Fruit fly (Drosophila melanogaster): ENCODE measurements around the gene Svip.

DNA sequence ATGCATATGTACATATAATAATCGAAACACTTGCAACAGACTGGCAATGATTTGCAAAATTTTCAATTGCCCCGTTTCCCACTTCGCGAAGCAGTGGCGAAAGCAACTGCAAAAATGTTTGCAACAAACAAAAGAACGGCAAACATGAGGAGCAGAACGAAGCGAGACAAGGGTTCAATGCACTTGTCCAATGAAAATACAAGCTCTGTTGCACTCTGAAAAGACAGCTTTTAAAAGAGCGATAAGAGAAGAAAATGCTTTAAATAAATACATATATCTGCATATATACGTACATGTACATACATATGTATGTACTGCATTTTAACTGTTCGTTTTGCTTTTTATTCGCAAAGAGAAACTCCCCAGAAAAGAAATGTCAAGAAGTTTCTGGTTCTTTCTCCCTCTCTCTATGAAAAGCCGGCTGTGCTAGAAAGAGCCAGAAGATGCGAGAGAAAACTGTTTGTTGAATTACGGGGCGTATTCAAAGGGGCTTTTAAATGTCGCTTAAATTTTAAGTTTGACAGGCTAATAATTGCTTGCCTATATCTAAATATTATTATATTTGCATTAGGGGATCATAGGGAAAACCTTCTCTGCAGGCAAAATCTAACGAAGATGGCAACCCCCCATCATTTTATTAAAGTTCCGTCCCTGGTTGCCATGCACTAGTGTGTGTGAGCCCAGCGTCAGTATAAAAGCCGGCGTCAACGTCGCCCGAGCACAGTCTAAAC is 24.7 kb downstream of the Svip start, which contains the start of gene Hsp27:
- peak; percentile 90 for TF ChIP-seq aop (GFP tag; IDR thresholded peaks at IDR 0.05)
- peak; percentile 89 for TF ChIP-seq twi (tag; optimal IDR thresholded peaks at IDR 0.05)
- peak; percentile 96 for TF ChIP-seq wdn (GFP tag; IDR thresholded peaks at IDR 0.05)
- peak; percentile 96 for TF ChIP-seq jing (GFP tag; optimal IDR thresholded peaks at IDR 0.05)
- TF ChIP-seq br (optimal IDR thresholded peaks at IDR 0.05) = no peak
- TF ChIP-seq CG12155 (GFP tag; optimal IDR thresholded peaks at IDR 0.05) = peak; percentile 96
- TF ChIP-seq bcd (GFP tag; optimal IDR thresholded peaks at IDR 0.05) = peak; percentile 99
- TF ChIP-seq kay (GFP tag; optimal IDR thresholded peaks at IDR 0.05) = peak; percentile 97
- peak; percentile 66 for TF ChIP-seq CG12236 (GFP tag; optimal IDR thresholded peaks at IDR 0.05)
- TF ChIP-seq h (optimal IDR thresholded peaks at IDR 0.05) = no peak
- peak; percentile 92 for TF ChIP-seq CG9437 (GFP tag; optimal IDR thresholded peaks at IDR 0.05)
- TF ChIP-seq mirr (GFP tag; optimal IDR thresholded peaks at IDR 0.05) = peak; percentile 81
- peak; percentile 97 for TF ChIP-seq Abd-B (GFP tag; optimal IDR thresholded peaks at IDR 0.05)
- TF ChIP-seq Trl (optimal IDR thresholded peaks at IDR 0.05) = peak; percentile 22 to 27
- peak; percentile 95 for TF ChIP-seq Trl (GFP tag; optimal IDR thresholded peaks at IDR 0.05)
